Worm (Caenorhabditis elegans) whole organism, L4/young adult: ENCODE results near the gene R02D5.7.

Experiments used
- W03F9.2 ChIP-seq: fragments of 150-350 bp; optimal IDR thresholded peaks from 2 replicates; lab custom pipeline; 2014; ENCODE audit warnings: missing biosample characterization, missing genetic modification characterization
- dao-5 ChIP-seq: sonication (generic microtip); optimal IDR thresholded peaks from 2 replicates; lab custom pipeline; 2016; ENCODE audit warnings: missing genotype, missing genetic modification characterization, moderate library complexity, missing compliant biosample characterization
- him-1 ChIP-seq: sonication (generic microtip); optimal IDR thresholded peaks from 2 replicates; lab custom pipeline; 2016; ENCODE audit warnings: missing genotype, missing genetic modification reagents, missing genetic modification characterization, missing compliant biosample characterization

DNA sequence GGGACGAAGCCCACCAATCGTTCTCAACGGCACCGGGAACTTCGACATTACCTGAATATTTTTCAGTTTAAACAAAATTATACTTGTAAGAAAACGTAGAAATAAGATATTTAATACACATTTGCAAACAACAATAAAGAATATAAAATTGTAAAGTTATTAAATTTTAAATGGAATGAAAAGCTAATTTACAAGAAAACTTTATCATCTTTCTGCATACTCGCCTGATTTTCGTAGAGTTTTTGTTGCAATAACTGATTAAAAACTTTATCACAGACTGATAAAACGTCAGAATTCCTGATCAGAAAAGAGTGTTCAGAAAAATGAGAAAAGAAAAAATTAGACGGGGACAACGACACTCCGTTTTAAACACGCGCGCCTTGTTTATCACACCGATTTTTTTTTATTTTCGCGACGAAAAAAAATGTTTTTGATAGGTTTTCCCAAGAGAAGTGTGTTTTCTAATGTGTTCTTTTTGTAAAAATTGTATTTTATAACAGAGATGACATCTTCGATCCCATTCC lies 34.0 kb downstream of the R02D5.7 start, which contains the start of the genes dlat-1 and fntb-1:
- no peak for TF ChIP-seq dao-5 (tag; lab: Kevin White, UChicago)
- no peak for TF ChIP-seq W03F9.2 (tag; lab: Kevin White, UChicago)
- no peak for TF ChIP-seq him-1 (tag; lab: Kevin White, UChicago)
